Worm (Caenorhabditis elegans) whole organism, L2 larva: ENCODE data around the gene M176.5.

Source experiments
- C34F6.9 ChIP-seq: fragments of 150-350 bp; optimal IDR thresholded peaks from 2 replicates; lab custom pipeline; 2014; ENCODE audit warnings: missing biosample characterization, missing genetic modification characterization
- F13H6.1 ChIP-seq: sonication (generic microtip); optimal IDR thresholded peaks from 2 replicates; lab custom pipeline; 2016; ENCODE audit warnings: missing genetic modification characterization, missing compliant biosample characterization
- R02D3.7 ChIP-seq: fragments of 150-350 bp; optimal IDR thresholded peaks from 2 replicates; lab custom pipeline; 2014; ENCODE audit warnings: missing biosample characterization, missing genetic modification characterization
- alr-1 ChIP-seq: fragments of 150-350 bp; optimal IDR thresholded peaks from 2 replicates; lab custom pipeline; 2014; ENCODE audit warnings: missing biosample characterization, missing genetic modification characterization
- aly-2 ChIP-seq: fragments of 150-350 bp; optimal IDR thresholded peaks from 2 replicates; lab custom pipeline; 2014; ENCODE audit warnings: missing biosample characterization, missing genetic modification characterization
- ama-1 ChIP-seq: fragments of 150-350 bp; optimal IDR thresholded peaks from 2 replicates; lab custom pipeline; 2018; ENCODE audit warnings: inconsistent platforms
- blmp-1 ChIP-seq: sonication (generic microtip); optimal IDR thresholded peaks from 2 replicates; lab custom pipeline; 2017; ENCODE audit warnings: missing genetic modification characterization, mild to moderate bottlenecking, missing compliant biosample characterization, antibody characterized with exemption, moderate library complexity; ENCODE audit not compliant: insufficient read depth
- crh-2 ChIP-seq: sonication (generic microtip); optimal IDR thresholded peaks from 2 replicates; lab custom pipeline; 2017; ENCODE audit warnings: missing biosample characterization, missing genetic modification characterization
- dmd-4 ChIP-seq: sonication (generic microtip); optimal IDR thresholded peaks from 2 replicates; lab custom pipeline; 2017; ENCODE audit warnings: missing biosample characterization, missing genetic modification characterization
- egl-27 ChIP-seq: sonication (generic microtip); optimal IDR thresholded peaks from 3 replicates; lab custom pipeline; 2017; ENCODE audit warnings: missing biosample characterization, missing genetic modification reagents, missing genetic modification characterization
- elt-3 ChIP-seq: sonication (generic microtip); optimal IDR thresholded peaks from 2 replicates; lab custom pipeline; 2017; ENCODE audit warnings: missing biosample characterization, missing genetic modification characterization
- fos-1 ChIP-seq: fragments of 150-350 bp; optimal IDR thresholded peaks from 2 replicates; lab custom pipeline; 2014; ENCODE audit warnings: missing biosample characterization, missing genetic modification characterization
- gmeb-1 ChIP-seq: fragments of 150-350 bp; optimal IDR thresholded peaks from 2 replicates; lab custom pipeline; 2014; ENCODE audit warnings: missing biosample characterization, missing genetic modification characterization
- lin-11 ChIP-seq: fragments of 150-350 bp; sonication (generic microtip); optimal IDR thresholded peaks from 2 replicates; lab custom pipeline; 2014; ENCODE audit warnings: missing biosample characterization, missing genetic modification characterization, inconsistent platforms, mixed read lengths
- lin-13 ChIP-seq: fragments of 150-350 bp; optimal IDR thresholded peaks from 2 replicates; lab custom pipeline; 2014; ENCODE audit warnings: missing biosample characterization, missing genetic modification reagents, missing genetic modification characterization
- lsy-2 ChIP-seq, 2 experiments: fragments of 150-350 bp in 1 of 2; sonication (generic microtip) in 1 of 2; optimal IDR thresholded peaks; 2 replicates each; lab custom pipeline; 2014 to 2017; ENCODE audit warnings: missing biosample characterization in 2 of 2, missing genetic modification characterization in 2 of 2
- mab-5 ChIP-seq: fragments of 150-350 bp; optimal IDR thresholded peaks from 2 replicates; lab custom pipeline; 2014; ENCODE audit warnings: missing biosample characterization, missing genetic modification characterization
- nhr-10 ChIP-seq: sonication (generic microtip); optimal IDR thresholded peaks from 2 replicates; lab custom pipeline; 2017; ENCODE audit warnings: missing biosample characterization, missing genetic modification characterization
- nhr-11 ChIP-seq: fragments of 150-350 bp; optimal IDR thresholded peaks from 2 replicates; lab custom pipeline; 2014; ENCODE audit warnings: missing biosample characterization, missing genetic modification characterization
- nhr-12 ChIP-seq: fragments of 150-350 bp; optimal IDR thresholded peaks from 2 replicates; lab custom pipeline; 2014; ENCODE audit warnings: missing biosample characterization, missing genetic modification characterization
- nhr-129 ChIP-seq: fragments of 150-350 bp; optimal IDR thresholded peaks from 2 replicates; lab custom pipeline; 2014; ENCODE audit warnings: missing biosample characterization, missing genetic modification characterization
- nhr-21 ChIP-seq: fragments of 150-350 bp; optimal IDR thresholded peaks from 2 replicates; lab custom pipeline; 2014; ENCODE audit warnings: missing biosample characterization, missing genetic modification characterization
- nhr-23 ChIP-seq: fragments of 150-350 bp; optimal IDR thresholded peaks from 2 replicates; lab custom pipeline; 2014; ENCODE audit warnings: missing biosample characterization, missing genetic modification reagents, missing genetic modification characterization
- nhr-237 ChIP-seq: fragments of 150-350 bp; optimal IDR thresholded peaks from 2 replicates; lab custom pipeline; 2014; ENCODE audit warnings: missing biosample characterization, missing genetic modification characterization
- nhr-25 ChIP-seq: fragments of 150-350 bp; sonication (generic microtip); optimal IDR thresholded peaks from 3 replicates; lab custom pipeline; 2014; ENCODE audit warnings: missing biosample characterization, missing genetic modification characterization
- nhr-6 ChIP-seq: fragments of 150-350 bp; optimal IDR thresholded peaks from 2 replicates; lab custom pipeline; 2014; ENCODE audit warnings: missing biosample characterization, missing genetic modification characterization
- nhr-77 ChIP-seq: fragments of 150-350 bp; optimal IDR thresholded peaks from 2 replicates; lab custom pipeline; 2014; ENCODE audit warnings: missing biosample characterization, missing genetic modification characterization
- peb-1 ChIP-seq: fragments of 150-350 bp; optimal IDR thresholded peaks from 2 replicates; lab custom pipeline; 2014; ENCODE audit warnings: missing biosample characterization, missing genetic modification characterization
- sem-4 ChIP-seq: fragments of 150-350 bp; optimal IDR thresholded peaks from 2 replicates; lab custom pipeline; 2014; ENCODE audit warnings: missing biosample characterization, missing genetic modification reagents, missing genetic modification characterization
- skn-1 ChIP-seq: sonication (generic microtip); optimal IDR thresholded peaks from 2 replicates; lab custom pipeline; 2017; ENCODE audit warnings: missing biosample characterization, missing genetic modification characterization
- sma-3 ChIP-seq: sonication (generic microtip); optimal IDR thresholded peaks from 2 replicates; lab custom pipeline; 2016; ENCODE audit warnings: missing genetic modification reagents, missing genetic modification characterization, missing compliant biosample characterization
- snpc-4 ChIP-seq: fragments of 150-350 bp; optimal IDR thresholded peaks from 2 replicates; lab custom pipeline; 2014; ENCODE audit warnings: missing biosample characterization, missing genetic modification characterization
- unc-39 ChIP-seq: fragments of 150-350 bp; optimal IDR thresholded peaks from 2 replicates; lab custom pipeline; 2014; ENCODE audit warnings: missing biosample characterization, missing genetic modification characterization
- unc-55 ChIP-seq: fragments of 150-350 bp; sonication (generic microtip); optimal IDR thresholded peaks from 3 replicates; lab custom pipeline; 2014; ENCODE audit warnings: missing biosample characterization, missing genetic modification reagents, missing genetic modification characterization
- unc-62 ChIP-seq: fragments of 150-350 bp; optimal IDR thresholded peaks from 2 replicates; lab custom pipeline; 2014; ENCODE audit warnings: missing biosample characterization, missing genetic modification reagents, missing genetic modification characterization
- ztf-1 ChIP-seq: fragments of 200-800 bp; sonication (Bioruptor generic); conservative IDR thresholded peaks from 2 replicates; pipeline ENCODE4 v1.3.6; 2022; ENCODE audit warnings: missing genetic modification characterization, missing compliant biosample characterization
- ztf-4 ChIP-seq: fragments of 150-350 bp; optimal IDR thresholded peaks from 2 replicates; lab custom pipeline; 2014; ENCODE audit warnings: missing biosample characterization, missing genetic modification characterization

Gene M176.5

ce11 chrII:9398370-9398901 lies 29.1 kb downstream of the M176.5 start, which contains the start of the genes Y51B9A.14 and Y51B9A.8:
Gene Y51B9A.14, minus strand, starts transcription at chrII:9398470.
Gene Y51B9A.8, plus strand, starts transcription at chrII:9398851.
- TF ChIP-seq aly-2, result no peak
- TF ChIP-seq gmeb-1 (tag; lab: Kevin White, UChicago), result no peak
- TF ChIP-seq nhr-237 (tag; lab: Kevin White, UChicago), result no peak
- TF ChIP-seq nhr-11 (tag; lab: Kevin White, UChicago), result no peak
- no peak for TF ChIP-seq nhr-129 (tag; lab: Kevin White, UChicago)
- no peak for TF ChIP-seq nhr-12 (tag; lab: Kevin White, UChicago)

ce11 chrII:9397496-9397895 lies 30.0 kb downstream of the M176.5 start, which contains the start of gene Y51B9A.9:
Gene Y51B9A.9, minus strand, starts transcription at chrII:9397596.
- TF ChIP-seq nhr-21 (tag; lab: Kevin White, UChicago) (no peak), mab-5 (tag; lab: Kevin White, UChicago) (no peak), peb-1 (tag; lab: Kevin White, UChicago) (no peak), egl-27 (tag; lab: Kevin White, UChicago) (no peak)
- TF ChIP-seq, all 48 proteins: peak for 0

- TF ChIP-seq nhr-10, result no peak
- TF ChIP-seq, all 48 proteins: peak for 0
Observed at ce11 chrII:9392724-9393123, 34.8 kb downstream of the M176.5 start, which contains the start of gene lido-17. Gene lido-17, minus strand, starts transcription at chrII:9392824.

- TF ChIP-seq C34F6.9 (tag; lab: Kevin White, UChicago) (no peak), blmp-1 (tag; lab: Kevin White, UChicago) (no peak), nhr-23 (tag; lab: Kevin White, UChicago) (no peak), nhr-6 (no peak), dmd-4 (no peak), unc-39 (tag; lab: Kevin White, UChicago) (no peak), nhr-10 (no peak), nhr-25 (tag; lab: Kevin White, UChicago) (no peak), ama-1 (lab: Kevin White, UChicago) (no peak), aly-2 (no peak), F13H6.1 (tag; lab: Kevin White, UChicago) (no peak), unc-62 (GFP tag; lab: Kevin White, UChicago) (no peak), unc-55 (GFP tag; lab: Kevin White, UChicago) (no peak), lsy-2 (tag; optimal IDR thresholded peaks at IDR 0.05; lab: Kevin White, UChicago) (no peak), lin-13 (GFP tag; lab: Kevin White, UChicago) (no peak), snpc-4 (tag; lab: Kevin White, UChicago) (no peak), nhr-77 (tag; lab: Kevin White, UChicago) (no peak), nhr-12 (tag; lab: Kevin White, UChicago) (no peak), sem-4 (no peak)
Observed at ce11 chrII:9385241-9385640, 42.3 kb downstream of the M176.5 start, which contains the start of gene C06C3.7. Gene C06C3.7, plus strand, starts transcription at chrII:9385541.

ce11 chrII:9379796-9380195 lies 47.7 kb downstream of the M176.5 start, which contains the start of gene srh-48:
Gene srh-48, plus strand, starts transcription at chrII:9380096.
- TF ChIP-seq fos-1 (tag; lab: Kevin White, UChicago), result no peak
- TF ChIP-seq alr-1 (tag; lab: Kevin White, UChicago), result no peak
- TF ChIP-seq sem-4, result no peak
- TF ChIP-seq F13H6.1 (tag; lab: Kevin White, UChicago), result no peak
- TF ChIP-seq sma-3 (GFP tag; lab: Kevin White, UChicago), result no peak
- no peak for TF ChIP-seq nhr-77 (tag; lab: Kevin White, UChicago)
- no peak for TF ChIP-seq skn-1 (tag; lab: Kevin White, UChicago)
- no peak for TF ChIP-seq elt-3 (tag; lab: Kevin White, UChicago)
- TF ChIP-seq crh-2 (tag; lab: Kevin White, UChicago), result no peak
- no peak for TF ChIP-seq ztf-4
- no peak for TF ChIP-seq lin-11 (tag; lab: Kevin White, UChicago)
- TF ChIP-seq ztf-1, result no peak
- TF ChIP-seq ama-1 (lab: Kevin White, UChicago), result no peak
- TF ChIP-seq blmp-1 (tag; lab: Kevin White, UChicago), result no peak
- TF ChIP-seq R02D3.7 (tag; lab: Kevin White, UChicago), result no peak
- TF ChIP-seq nhr-11 (tag; lab: Kevin White, UChicago), result no peak
